Worm (Caenorhabditis elegans): Measurements from ENCODE around the gene T23F2.4.

DNA sequence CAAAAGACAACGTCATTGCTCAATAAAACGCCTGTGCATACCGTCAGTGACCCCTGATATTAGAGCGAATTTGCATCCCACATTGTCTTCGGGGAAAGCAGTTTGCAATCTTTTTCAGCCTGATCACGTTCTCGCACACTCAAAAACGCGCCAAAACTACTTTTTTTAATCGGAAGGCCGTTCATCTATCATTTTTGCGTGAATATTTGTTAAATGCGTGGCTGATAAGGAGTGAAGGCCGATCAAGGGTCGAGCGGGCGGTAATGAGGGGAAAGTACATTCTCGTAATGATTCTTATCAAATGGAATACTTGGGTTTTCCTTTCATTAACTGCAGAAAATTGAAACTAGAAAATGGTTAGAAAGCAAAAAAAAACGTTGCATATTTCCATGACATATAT is 9.4 kb upstream of the T23F2.4 start:
- no peak for TF ChIP-seq him-1 (tag; optimal IDR thresholded peaks at IDR 0.05)
- no peak for TF ChIP-seq dao-5 (tag; optimal IDR thresholded peaks at IDR 0.05)
- no peak for TF ChIP-seq W03F9.2 (tag; optimal IDR thresholded peaks at IDR 0.05)

Measured in whole organism, L4/young adult.